Worm (Caenorhabditis elegans) whole organism, L2 larva: ENCODE data around the gene ztf-13.
A peak's percentile ranks its signal among the peaks of the same experiment; 100 is the strongest.

ENCODE experiments used
- F13H6.1 ChIP-seq: sonication (generic microtip); optimal IDR thresholded peaks from 2 replicates; lab custom pipeline; 2016; ENCODE audit warnings: missing genetic modification characterization, missing compliant biosample characterization
- R02D3.7 ChIP-seq: fragments of 150-350 bp; optimal IDR thresholded peaks from 2 replicates; lab custom pipeline; 2014; ENCODE audit warnings: missing biosample characterization, missing genetic modification characterization
- ZK546.5 ChIP-seq: sonication (generic microtip); optimal IDR thresholded peaks from 2 replicates; lab custom pipeline; 2017; ENCODE audit warnings: missing biosample characterization, missing genetic modification characterization
- crh-2 ChIP-seq: sonication (generic microtip); optimal IDR thresholded peaks from 2 replicates; lab custom pipeline; 2017; ENCODE audit warnings: missing biosample characterization, missing genetic modification characterization
- elt-3 ChIP-seq: sonication (generic microtip); optimal IDR thresholded peaks from 2 replicates; lab custom pipeline; 2017; ENCODE audit warnings: missing biosample characterization, missing genetic modification characterization
- lin-11 ChIP-seq: fragments of 150-350 bp; sonication (generic microtip); optimal IDR thresholded peaks from 2 replicates; lab custom pipeline; 2014; ENCODE audit warnings: missing biosample characterization, missing genetic modification characterization, inconsistent platforms, mixed read lengths
- lin-39 ChIP-seq: fragments of 150-350 bp; optimal IDR thresholded peaks from 2 replicates; lab custom pipeline; 2014; ENCODE audit warnings: missing biosample characterization, missing genetic modification reagents, missing genetic modification characterization
- sem-4 ChIP-seq: fragments of 150-350 bp; optimal IDR thresholded peaks from 2 replicates; lab custom pipeline; 2014; ENCODE audit warnings: missing biosample characterization, missing genetic modification reagents, missing genetic modification characterization
- skn-1 ChIP-seq: sonication (generic microtip); optimal IDR thresholded peaks from 2 replicates; lab custom pipeline; 2017; ENCODE audit warnings: missing biosample characterization, missing genetic modification characterization

DNA sequence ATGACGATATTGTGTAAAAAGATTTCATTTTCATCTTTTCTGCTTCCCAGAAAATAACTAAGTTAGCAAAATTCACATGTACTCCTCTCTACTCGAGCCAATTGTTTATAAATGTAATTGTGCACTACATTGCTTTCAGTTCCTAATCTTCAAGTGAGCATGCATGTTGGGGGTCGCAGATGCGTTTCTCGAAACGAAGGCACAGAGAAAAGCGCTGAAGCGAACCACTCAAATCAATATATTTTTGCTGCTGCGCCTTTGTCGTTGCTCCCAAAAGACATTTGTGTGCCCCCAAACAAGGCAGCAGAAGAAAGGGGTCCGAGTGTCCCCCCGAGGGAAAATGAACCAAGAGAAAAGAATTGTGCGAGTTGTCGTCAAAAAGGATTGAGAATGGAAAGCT lies 24.3 kb upstream of the ztf-13 start:
- TF ChIP-seq crh-2 (no peak), ZK546.5 (tag; lab: Kevin White, UChicago) (no peak), skn-1 (tag; lab: Kevin White, UChicago) (no peak), elt-3 (tag; lab: Kevin White, UChicago) (no peak), lin-39 (tag; lab: Kevin White, UChicago) (no peak), lin-11 (tag; lab: Kevin White, UChicago) (no peak), R02D3.7 (tag; lab: Kevin White, UChicago) (no peak), F13H6.1 (peak; percentile 23), sem-4 (tag; lab: Kevin White, UChicago) (no peak)
